Fruit fly (Drosophila melanogaster) whole organism, embryonic: ENCODE results near the gene ATPsyngamma.

Experiments used
- Aef1 ChIP-seq: fragments of 200-800 bp; sonication (Bioruptor generic); IDR thresholded peaks from 3 replicates; pipeline ENCODE4 v1.3.6; 2022; ENCODE audit warnings: missing biosample characterization, missing genetic modification characterization
- Atf6 ChIP-seq: fragments of 200-800 bp; sonication (Bioruptor generic); IDR thresholded peaks from 2 replicates; pipeline ENCODE4 v1.3.6; 2022; ENCODE audit warnings: missing biosample characterization, missing genetic modification characterization
- Bdp1 ChIP-seq: fragments of 200-800 bp; sonication (Bioruptor generic); optimal IDR thresholded peaks from 3 replicates; lab custom pipeline; 2016; ENCODE audit warnings: missing biosample characterization, missing genetic modification characterization
- CG10321 ChIP-seq: fragments of 200-800 bp; sonication (Bioruptor generic); IDR thresholded peaks from 2 replicates; pipeline ENCODE4 v1.3.6; 2022; ENCODE audit warnings: missing biosample characterization, missing genetic modification characterization
- CG11247 ChIP-seq: fragments of 200-800 bp; sonication (Bioruptor generic); IDR thresholded peaks from 2 replicates; pipeline ENCODE4 v1.3.6; 2022; ENCODE audit warnings: missing biosample characterization, missing genetic modification characterization
- CG14667 ChIP-seq: fragments of 200-800 bp; sonication (Bioruptor generic); IDR thresholded peaks from 2 replicates; pipeline ENCODE4 v1.3.6; 2022; ENCODE audit warnings: missing biosample characterization, missing genetic modification characterization
- CG15479 ChIP-seq: fragments of 200-800 bp; sonication (Bioruptor generic); optimal IDR thresholded peaks from 3 replicates; lab custom pipeline; 2019; ENCODE audit warnings: missing biosample characterization, mild to moderate bottlenecking, missing genetic modification characterization, moderate library complexity
- CG15696 ChIP-seq: fragments of 200-800 bp; sonication (Bioruptor generic); optimal IDR thresholded peaks from 2 replicates; lab custom pipeline; 2019; ENCODE audit warnings: missing biosample characterization, mild to moderate bottlenecking, missing genetic modification characterization, moderate library complexity
- CG1603 ChIP-seq: fragments of 200-800 bp; sonication (Bioruptor generic); optimal IDR thresholded peaks from 2 replicates; lab custom pipeline; 2019; ENCODE audit warnings: missing biosample characterization, mild to moderate bottlenecking, missing genetic modification characterization, moderate library complexity
- CG2120 ChIP-seq: fragments of 200-800 bp; sonication (Bioruptor generic); optimal IDR thresholded peaks from 3 replicates; lab custom pipeline; 2016; ENCODE audit warnings: missing biosample characterization, missing genetic modification characterization
- CG30020 ChIP-seq: fragments of 200-800 bp; optimal IDR thresholded peaks from 2 replicates; lab custom pipeline; 2019; ENCODE audit warnings: missing biosample characterization, mild to moderate bottlenecking, missing genetic modification characterization, moderate library complexity
- CG31388 ChIP-seq: fragments of 200-800 bp; sonication (Bioruptor generic); optimal IDR thresholded peaks from 2 replicates; lab custom pipeline; 2016; ENCODE audit warnings: missing biosample characterization, missing genetic modification characterization
- CG7928 ChIP-seq: fragments of 200-800 bp; sonication (Bioruptor generic); optimal IDR thresholded peaks from 2 replicates; lab custom pipeline; 2017; ENCODE audit warnings: missing biosample characterization, mild to moderate bottlenecking, missing genetic modification characterization
- CG8944 ChIP-seq: fragments of 200-800 bp; sonication (Bioruptor generic); optimal IDR thresholded peaks from 3 replicates; lab custom pipeline; 2016; ENCODE audit warnings: missing biosample characterization, missing genetic modification characterization
- CG9437 ChIP-seq: fragments of 200-800 bp; sonication (Bioruptor generic); optimal IDR thresholded peaks from 2 replicates; lab custom pipeline; 2018; ENCODE audit warnings: missing biosample characterization, mild to moderate bottlenecking, missing genetic modification characterization
- CG9797 ChIP-seq: fragments of 200-800 bp; sonication (Bioruptor generic); optimal IDR thresholded peaks from 3 replicates; lab custom pipeline; 2018; ENCODE audit warnings: missing biosample characterization, mild to moderate bottlenecking, missing genetic modification characterization
- D ChIP-seq, 2 experiments: fragments of 200-800 bp in 1 of 2; fragments of >200 bp in 1 of 2; sonication (Bioruptor generic) in 1 of 2; optimal IDR thresholded peaks; 2 replicates in 1 of 2; 3 replicates in 1 of 2; lab custom pipeline; 2017; ENCODE audit warnings: mild to moderate bottlenecking in 1 of 2, missing biosample characterization in 1 of 2, missing genetic modification characterization in 1 of 2, missing genetic modification reagents in 1 of 2
- D19B ChIP-seq: fragments of 200-800 bp; sonication (Bioruptor generic); optimal IDR thresholded peaks from 2 replicates; lab custom pipeline; 2017; ENCODE audit warnings: missing biosample characterization, mild to moderate bottlenecking, missing genetic modification characterization
- Dad ChIP-seq: fragments of 200-800 bp; sonication (Bioruptor generic); optimal IDR thresholded peaks from 3 replicates; lab custom pipeline; 2016; ENCODE audit warnings: missing biosample characterization, missing genetic modification characterization
- Doc3 ChIP-seq: fragments of 200-800 bp; sonication (Bioruptor generic); IDR thresholded peaks from 3 replicates; pipeline ENCODE4 v1.3.6; 2022; ENCODE audit warnings: missing biosample characterization, missing genetic modification characterization; ENCODE audit not compliant: partially characterized antibody
- HLH3B ChIP-seq: fragments of 200-800 bp; sonication (Bioruptor generic); IDR thresholded peaks from 2 replicates; pipeline ENCODE4 v1.3.6; 2022; ENCODE audit warnings: missing biosample characterization, missing genetic modification characterization
- Hmr ChIP-seq: fragments of 200-800 bp; sonication (Bioruptor generic); optimal IDR thresholded peaks from 3 replicates; lab custom pipeline; 2017; ENCODE audit warnings: mild to moderate bottlenecking, missing biosample characterization, missing genetic modification reagents, missing genetic modification characterization
- Hr78 ChIP-seq, 2 experiments: fragments of 200-800 bp in 1 of 2; fragments of >200 bp in 1 of 2; sonication (Bioruptor generic) in 1 of 2; optimal IDR thresholded peaks; 2 replicates each; lab custom pipeline; 2017 to 2019; ENCODE audit warnings: missing biosample characterization in 2 of 2, missing genetic modification characterization in 2 of 2, mild to moderate bottlenecking in 1 of 2, moderate library complexity in 1 of 2
- Lhr ChIP-seq: fragments of 200-800 bp; sonication (Bioruptor generic); optimal IDR thresholded peaks from 3 replicates; lab custom pipeline; 2017; ENCODE audit warnings: mild to moderate bottlenecking, missing biosample characterization, missing genetic modification reagents, missing genetic modification characterization
- Nf-YA ChIP-seq: fragments of 200-800 bp; sonication (Bioruptor generic); IDR thresholded peaks from 2 replicates; pipeline ENCODE4 v1.3.6; 2022; ENCODE audit warnings: missing biosample characterization, missing genetic modification characterization
- Oli ChIP-seq: fragments of 200-800 bp; sonication (Bioruptor generic); optimal IDR thresholded peaks from 2 replicates; lab custom pipeline; 2018; ENCODE audit warnings: missing biosample characterization, mild to moderate bottlenecking, missing genetic modification characterization, moderate library complexity
- Poxn ChIP-seq: fragments of 200-800 bp; sonication (Bioruptor generic); IDR thresholded peaks from 2 replicates; pipeline ENCODE4 v1.3.6; 2022; ENCODE audit warnings: missing biosample characterization, missing genetic modification characterization
- Spps ChIP-seq: fragments of 200-800 bp; sonication (Bioruptor generic); optimal IDR thresholded peaks from 2 replicates; lab custom pipeline; 2018; ENCODE audit warnings: missing biosample characterization, mild to moderate bottlenecking, missing genetic modification characterization
- Trl ChIP-seq, 3 experiments: fragments of >200 bp in 2 of 3; fragments of 200-800 bp in 1 of 3; sonication (Bioruptor generic) in 1 of 3; optimal IDR thresholded peaks; 2 replicates in 1 of 3; 3 replicates in 2 of 3; lab custom pipeline; 2016 to 2017; ENCODE audit warnings: missing biosample characterization in 1 of 3, missing genetic modification characterization in 1 of 3
- Xrp1 ChIP-seq: fragments of 200-800 bp; sonication (Bioruptor generic); IDR thresholded peaks from 2 replicates; pipeline ENCODE4 v1.3.6; 2022; ENCODE audit warnings: missing biosample characterization, missing genetic modification characterization
- cato ChIP-seq: fragments of 200-800 bp; sonication (Bioruptor generic); optimal IDR thresholded peaks from 2 replicates; lab custom pipeline; 2016; ENCODE audit warnings: missing biosample characterization, missing genetic modification characterization, borderline replicate concordance
- dmrt99B ChIP-seq: fragments of 200-800 bp; sonication (Bioruptor generic); optimal IDR thresholded peaks from 2 replicates; lab custom pipeline; 2018; ENCODE audit warnings: missing biosample characterization, mild to moderate bottlenecking, missing genetic modification characterization, moderate library complexity
- esg ChIP-seq: fragments of 200-800 bp; sonication (Bioruptor generic); conservative IDR thresholded peaks from 2 replicates; pipeline ENCODE4 v1.3.6; 2022; ENCODE audit warnings: missing biosample characterization, missing genetic modification characterization
- fd102C ChIP-seq: fragments of 200-800 bp; sonication (Bioruptor generic); optimal IDR thresholded peaks from 2 replicates; lab custom pipeline; 2018; ENCODE audit warnings: missing biosample characterization, mild to moderate bottlenecking, missing genetic modification characterization, moderate library complexity
- ftz-f1 ChIP-seq: fragments of 200-800 bp; sonication (Bioruptor generic); optimal IDR thresholded peaks from 2 replicates; lab custom pipeline; 2016; ENCODE audit warnings: missing biosample characterization, missing genetic modification characterization
- hb ChIP-seq: fragments of 200-800 bp; sonication (Bioruptor generic); IDR thresholded peaks from 3 replicates; pipeline ENCODE4 v1.3.6; 2022; ENCODE audit warnings: missing biosample characterization, missing genetic modification characterization; ENCODE audit not compliant: partially characterized antibody
- hkb ChIP-seq, 2 experiments: fragments of 200-800 bp in 1 of 2; fragments of >200 bp in 1 of 2; sonication (Bioruptor generic) in 1 of 2; IDR thresholded peaks in 1 of 2; optimal IDR thresholded peaks in 1 of 2; 2 replicates each; pipeline versions ENCODE4 v1.3.6 to Lab custom; 2017 to 2022; ENCODE audit warnings: missing biosample characterization in 1 of 2, missing genetic modification characterization in 1 of 2
- kni ChIP-seq: fragments of 200-800 bp; sonication (Bioruptor generic); optimal IDR thresholded peaks from 3 replicates; lab custom pipeline; 2017; ENCODE audit warnings: mild to moderate bottlenecking, missing biosample characterization, missing genetic modification reagents, missing genetic modification characterization
- nerfin-2 ChIP-seq: fragments of 200-800 bp; sonication (Bioruptor generic); IDR thresholded peaks from 2 replicates; pipeline ENCODE4 v1.3.6; 2022; ENCODE audit warnings: missing biosample characterization, missing genetic modification characterization; ENCODE audit not compliant: partially characterized antibody
- odd ChIP-seq: fragments of 200-800 bp; sonication (Bioruptor generic); optimal IDR thresholded peaks from 2 replicates; lab custom pipeline; 2017; ENCODE audit warnings: missing biosample characterization, mild to moderate bottlenecking, missing genetic modification characterization
- pb ChIP-seq: fragments of 200-800 bp; sonication (Bioruptor generic); optimal IDR thresholded peaks from 3 replicates; lab custom pipeline; 2016; ENCODE audit warnings: missing biosample characterization, missing genetic modification characterization
- peb ChIP-seq: fragments of 200-800 bp; sonication (Bioruptor generic); IDR thresholded peaks from 2 replicates; pipeline ENCODE4 v1.3.6; 2022; ENCODE audit warnings: missing biosample characterization, missing genetic modification characterization
- pnt ChIP-seq: fragments of 200-800 bp; sonication (Bioruptor generic); optimal IDR thresholded peaks from 3 replicates; lab custom pipeline; 2016; ENCODE audit warnings: missing biosample characterization, missing genetic modification characterization
- pzg ChIP-seq: fragments of 200-800 bp; sonication (Bioruptor generic); optimal IDR thresholded peaks from 3 replicates; lab custom pipeline; 2018; ENCODE audit warnings: missing biosample characterization, mild to moderate bottlenecking, missing genetic modification characterization, moderate library complexity
- sna ChIP-seq: fragments of 200-800 bp; sonication (Bioruptor generic); IDR thresholded peaks from 2 replicates; pipeline ENCODE4 v1.3.6; 2022; ENCODE audit warnings: missing biosample characterization, missing genetic modification characterization; ENCODE audit not compliant: partially characterized antibody
- sug ChIP-seq: fragments of 200-800 bp; optimal IDR thresholded peaks from 2 replicates; lab custom pipeline; 2019; ENCODE audit warnings: missing biosample characterization, mild to moderate bottlenecking, missing genetic modification characterization, moderate library complexity
- tna ChIP-seq: fragments of 200-800 bp; sonication (Bioruptor generic); IDR thresholded peaks from 2 replicates; pipeline ENCODE4 v1.3.6; 2022; ENCODE audit warnings: missing biosample characterization, missing genetic modification characterization; ENCODE audit not compliant: partially characterized antibody
- vvl ChIP-seq: fragments of 200-800 bp; sonication (Bioruptor generic); IDR thresholded peaks from 2 replicates; pipeline ENCODE4 v1.3.6; 2022; ENCODE audit warnings: missing biosample characterization, missing genetic modification characterization

Gene ATPsyngamma

DNA sequence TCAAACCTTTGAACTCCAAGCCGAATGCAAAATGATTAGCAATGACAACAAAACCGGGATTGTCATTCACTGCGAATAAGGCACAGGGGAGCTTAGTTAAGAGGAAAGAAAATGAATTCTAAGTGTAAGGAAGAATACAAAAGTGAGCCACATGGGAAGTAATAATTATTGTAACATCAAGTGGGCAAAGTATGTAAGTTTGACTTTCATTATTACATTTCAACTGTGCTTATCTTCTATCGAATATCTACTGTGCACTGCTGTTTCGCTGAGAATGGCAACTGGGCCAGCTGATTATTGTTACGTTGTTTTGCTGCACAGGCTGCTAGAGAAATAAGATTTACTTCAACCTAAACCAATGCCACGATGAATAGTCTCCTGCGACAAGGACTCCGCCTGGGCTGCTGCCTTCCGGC lies 12.3 kb downstream of the ATPsyngamma start, which contains the start of the genes CG7601 and CIA30 (continued):
- TF ChIP-seq ftz-f1, result peak; percentile 78
- TF ChIP-seq D19B (GFP tag; lab: Kevin White, UChicago), result peak; percentile 93
- TF ChIP-seq Oli, result peak; percentile 96
- peak; percentile 98 for TF ChIP-seq Dad
- peak; percentile 100 for TF ChIP-seq Nf-YA (GFP tag; lab: Robert Waterston, UW)
- peak; percentile 85 for TF ChIP-seq CG30020 (tag; lab: Kevin White, UChicago)
- TF ChIP-seq CG10321 (GFP tag; lab: Robert Waterston, UW), result peak; percentile 90
- TF ChIP-seq hkb (optimal IDR thresholded peaks at IDR 0.05; lab: Kevin White, UChicago), result no peak
- TF ChIP-seq hkb (GFP tag; IDR thresholded peaks at IDR 0.05; lab: Robert Waterston, UW), result peak; percentile 100
- peak; percentile 99 for TF ChIP-seq CG2120 (GFP tag; lab: Kevin White, UChicago)
- TF ChIP-seq Spps (tag; lab: Kevin White, UChicago), result peak; percentile 96
- peak; percentile 46 for TF ChIP-seq CG9797 (GFP tag; lab: Kevin White, UChicago)
- peak; percentile 100 for TF ChIP-seq HLH3B (GFP tag; lab: Robert Waterston, UW)
- TF ChIP-seq Atf6 (GFP tag; lab: Robert Waterston, UW), result peak; percentile 100
- TF ChIP-seq pnt (GFP tag; lab: Kevin White, UChicago), result peak; percentile 99
- TF ChIP-seq CG9437, result peak; percentile 98
- TF ChIP-seq dmrt99B (tag; lab: Kevin White, UChicago), result peak; percentile 97
- TF ChIP-seq Lhr (GFP tag; lab: Kevin White, UChicago), result peak; percentile 89
- peak; percentile 98 for TF ChIP-seq CG31388
- peak; percentile 100 for TF ChIP-seq CG14667 (GFP tag; lab: Robert Waterston, UW)
- no peak for TF ChIP-seq Trl (optimal IDR thresholded peaks at IDR 0.05; lab: Kevin White, UChicago)
- peak; percentile 99 for TF ChIP-seq Trl (GFP tag; optimal IDR thresholded peaks at IDR 0.05; lab: Kevin White, UChicago)
- peak; percentile 100 for TF ChIP-seq Xrp1
- peak; percentile 99 for TF ChIP-seq pb (GFP tag; lab: Kevin White, UChicago)
- no peak for TF ChIP-seq sna (GFP tag; lab: Robert Waterston, UW)
- TF ChIP-seq fd102C, result peak; percentile 83
- TF ChIP-seq D (optimal IDR thresholded peaks at IDR 0.05; lab: Kevin White, UChicago), result no peak
- peak; percentile 97 for TF ChIP-seq D (GFP tag; optimal IDR thresholded peaks at IDR 0.05; lab: Kevin White, UChicago)
- TF ChIP-seq Poxn (GFP tag; lab: Robert Waterston, UW), result peak; percentile 99
- peak in 1 of 2 experiments; percentile 94 for TF ChIP-seq Hr78 (GFP tag; optimal IDR thresholded peaks at IDR 0.05; lab: Kevin White, UChicago)
- no peak for TF ChIP-seq tna (GFP tag; lab: Robert Waterston, UW)
- TF ChIP-seq pzg (GFP tag; lab: Kevin White, UChicago), result peak; percentile 73
- peak; percentile 93 for TF ChIP-seq Bdp1 (GFP tag; lab: Kevin White, UChicago)
- TF ChIP-seq odd (GFP tag; lab: Kevin White, UChicago), result peak; percentile 89
- TF ChIP-seq CG15479 (GFP tag; lab: Kevin White, UChicago), result peak; percentile 28
- TF ChIP-seq cato (GFP tag; lab: Kevin White, UChicago), result peak; percentile 94
- no peak for TF ChIP-seq nerfin-2
- peak; percentile 84 for TF ChIP-seq CG7928
- TF ChIP-seq vvl, result peak; percentile 100
- peak; percentile 100 for TF ChIP-seq CG11247 (GFP tag; lab: Robert Waterston, UW)
- peak; percentile 100 for TF ChIP-seq esg
- TF ChIP-seq Aef1, result peak; percentile 100
- TF ChIP-seq CG15696 (tag; lab: Kevin White, UChicago), result peak; percentile 99
- no peak for TF ChIP-seq Doc3
- peak; percentile 98 for TF ChIP-seq sug (tag; lab: Kevin White, UChicago)
- TF ChIP-seq peb (GFP tag; lab: Robert Waterston, UW), result peak; percentile 100
- TF ChIP-seq CG8944 (GFP tag; lab: Kevin White, UChicago), result peak; percentile 99
- peak; percentile 98 for TF ChIP-seq Hmr (GFP tag; lab: Kevin White, UChicago)
- peak; percentile 95 for TF ChIP-seq kni
- TF ChIP-seq hb (GFP tag; lab: Robert Waterston, UW), result no peak
- peak; percentile 96 for TF ChIP-seq CG1603 (tag; lab: Kevin White, UChicago)
